Fruit fly (Drosophila melanogaster): Measurements from ENCODE around the gene CG42374.

- no peak for TF ChIP-seq CTCF (optimal IDR thresholded peaks at IDR 0.05)
- TF ChIP-seq CG8478 (optimal IDR thresholded peaks at IDR 0.05), result no peak
Measured at dm6 chr3L:19293178-19293741, 29.7 kb downstream of the CG42374 start.

Data from S2 (cell line).